Worm (Caenorhabditis elegans) whole organism, L4 larva: ENCODE results near the gene gen-1.

ENCODE experiments used
- F26F4.8 ChIP-seq: fragments of 200-800 bp; sonication (Bioruptor generic); conservative IDR thresholded peaks from 2 replicates; pipeline ENCODE4 v1.3.6; 2022; ENCODE audit warnings: missing genetic modification characterization, missing compliant biosample characterization
- F44E2.7 ChIP-seq: fragments of 200-800 bp; sonication (Bioruptor generic); IDR thresholded peaks from 2 replicates; pipeline ENCODE4 v2.1.2; 2022; ENCODE audit warnings: missing genetic modification characterization, missing compliant biosample characterization
- T20F7.1 ChIP-seq: fragments of 200-800 bp; sonication (Bioruptor generic); optimal IDR thresholded peaks from 2 replicates; lab custom pipeline; 2018; ENCODE audit warnings: mild to moderate bottlenecking, missing genetic modification characterization, missing compliant biosample characterization
- Y105C5A.15 ChIP-seq: fragments of 200-800 bp; sonication (Bioruptor generic); IDR thresholded peaks from 2 replicates; pipeline ENCODE4 v1.3.6; 2022; ENCODE audit warnings: missing genetic modification characterization, missing compliant biosample characterization
- Y48G9A.11 ChIP-seq: fragments of 200-800 bp; sonication (Bioruptor generic); IDR thresholded peaks from 2 replicates; pipeline ENCODE4 v1.3.6; 2022; ENCODE audit warnings: missing genetic modification reagents, missing genetic modification characterization, missing compliant biosample characterization
- ZK546.5 ChIP-seq, 2 experiments: sonication (generic microtip); optimal IDR thresholded peaks; 2 replicates each; lab custom pipeline; 2017; ENCODE audit warnings: missing biosample characterization in 2 of 2, missing genetic modification characterization in 2 of 2
- aly-2 ChIP-seq: sonication (generic microtip); optimal IDR thresholded peaks from 2 replicates; lab custom pipeline; 2018; ENCODE audit warnings: missing biosample characterization, missing genetic modification characterization
- ama-1 ChIP-seq: fragments of 150-350 bp; optimal IDR thresholded peaks from 2 replicates; lab custom pipeline; 2014; ENCODE audit warnings: inconsistent platforms, mixed read lengths
- ceh-32 ChIP-seq: sonication (generic microtip); optimal IDR thresholded peaks from 2 replicates; lab custom pipeline; 2016; ENCODE audit warnings: mild to moderate bottlenecking, missing genetic modification characterization, missing compliant biosample characterization; ENCODE audit not compliant: poor library complexity
- ceh-44 ChIP-seq: fragments of 200-800 bp; sonication (Bioruptor generic); IDR thresholded peaks from 2 replicates; pipeline ENCODE4 v1.3.6; 2022; ENCODE audit warnings: missing genetic modification reagents, missing genetic modification characterization, missing compliant biosample characterization
- ces-1 ChIP-seq: fragments of 150-350 bp; sonication (generic microtip); optimal IDR thresholded peaks from 4 replicates; lab custom pipeline; 2014; ENCODE audit warnings: missing biosample characterization, missing genetic modification reagents, missing genetic modification characterization
- dmd-9 ChIP-seq: fragments of 200-800 bp; sonication (Bioruptor generic); IDR thresholded peaks from 2 replicates; pipeline ENCODE4 v1.3.6; 2022; ENCODE audit warnings: missing genetic modification reagents, missing genetic modification characterization, missing compliant biosample characterization
- dpl-1 ChIP-seq: fragments of 150-350 bp; optimal IDR thresholded peaks from 2 replicates; lab custom pipeline; 2014; ENCODE audit warnings: missing biosample characterization, missing genetic modification reagents, missing genetic modification characterization
- egl-27 ChIP-seq: sonication (generic microtip); optimal IDR thresholded peaks from 3 replicates; lab custom pipeline; 2017; ENCODE audit warnings: missing biosample characterization, missing genetic modification reagents, missing genetic modification characterization
- egl-43 ChIP-seq: fragments of 200-800 bp; sonication (Bioruptor generic); IDR thresholded peaks from 2 replicates; pipeline ENCODE4 v1.3.6; 2022; ENCODE audit warnings: missing genetic modification reagents, missing genetic modification characterization, missing compliant biosample characterization
- fkh-10 ChIP-seq: fragments of 150-350 bp; optimal IDR thresholded peaks from 2 replicates; lab custom pipeline; 2014; ENCODE audit warnings: missing biosample characterization, missing genetic modification reagents, missing genetic modification characterization
- hlh-30 ChIP-seq: sonication (generic microtip); optimal IDR thresholded peaks from 2 replicates; lab custom pipeline; 2017; ENCODE audit warnings: antibody characterized with exemption, mild to moderate bottlenecking, missing genetic modification characterization, missing compliant biosample characterization; ENCODE audit not compliant: insufficient read depth
- jun-1 ChIP-seq: fragments of 150-350 bp; optimal IDR thresholded peaks from 2 replicates; lab custom pipeline; 2014; ENCODE audit warnings: missing biosample characterization, missing genetic modification reagents, missing genetic modification characterization
- lim-7 ChIP-seq: fragments of 200-800 bp; sonication (Bioruptor generic); IDR thresholded peaks from 2 replicates; pipeline ENCODE4 v1.3.6; 2022; ENCODE audit warnings: missing genetic modification characterization, missing compliant biosample characterization
- lin-1 ChIP-seq: fragments of 200-800 bp; sonication (Bioruptor generic); IDR thresholded peaks from 2 replicates; pipeline ENCODE4 v1.3.6; 2022; ENCODE audit warnings: missing genetic modification reagents, missing genetic modification characterization, missing compliant biosample characterization
- lin-15B ChIP-seq: fragments of 150-350 bp; sonication (generic microtip); optimal IDR thresholded peaks from 3 replicates; lab custom pipeline; 2014; ENCODE audit warnings: missing biosample characterization, missing genetic modification characterization
- lin-38 ChIP-seq: fragments of 200-800 bp; sonication (Bioruptor generic); IDR thresholded peaks from 2 replicates; pipeline ENCODE4 v1.3.6; 2022; ENCODE audit warnings: missing genetic modification reagents, missing genetic modification characterization, missing compliant biosample characterization
- lin-39 ChIP-seq: fragments of 150-350 bp; optimal IDR thresholded peaks from 2 replicates; lab custom pipeline; 2014; ENCODE audit warnings: missing biosample characterization, missing genetic modification reagents, missing genetic modification characterization
- lir-3 ChIP-seq: sonication (generic microtip); optimal IDR thresholded peaks from 2 replicates; lab custom pipeline; 2016; ENCODE audit warnings: mild to moderate bottlenecking, missing genetic modification characterization, missing compliant biosample characterization
- madf-9 ChIP-seq: fragments of 200-800 bp; sonication (Bioruptor generic); conservative IDR thresholded peaks from 2 replicates; pipeline ENCODE4 v1.3.6; 2022; ENCODE audit warnings: missing genetic modification reagents, missing genetic modification characterization, missing compliant biosample characterization
- mdl-1 ChIP-seq, 2 experiments: fragments of 150-350 bp in 1 of 2; sonication (generic microtip) in 1 of 2; optimal IDR thresholded peaks; 2 replicates each; lab custom pipeline; 2014 to 2017; ENCODE audit warnings: missing biosample characterization in 2 of 2, missing genetic modification characterization in 2 of 2
- mep-1 ChIP-seq: fragments of 150-350 bp; sonication (generic microtip); optimal IDR thresholded peaks from 3 replicates; lab custom pipeline; 2014; ENCODE audit warnings: missing biosample characterization, missing genetic modification characterization
- mxl-3 ChIP-seq: fragments of 200-800 bp; sonication (Bioruptor generic); optimal IDR thresholded peaks from 2 replicates; lab custom pipeline; 2018; ENCODE audit warnings: mild to moderate bottlenecking, missing genetic modification characterization, missing compliant biosample characterization
- nhr-10 ChIP-seq: fragments of 150-350 bp; optimal IDR thresholded peaks from 2 replicates; lab custom pipeline; 2014; ENCODE audit warnings: missing biosample characterization, missing genetic modification characterization
- nhr-11 ChIP-seq: fragments of 150-350 bp; optimal IDR thresholded peaks from 2 replicates; lab custom pipeline; 2014; ENCODE audit warnings: missing biosample characterization, missing genetic modification characterization
- nhr-111 ChIP-seq: fragments of 200-800 bp; sonication (Bioruptor generic); optimal IDR thresholded peaks from 2 replicates; lab custom pipeline; 2018; ENCODE audit warnings: mild to moderate bottlenecking, missing genetic modification characterization, missing compliant biosample characterization
- nhr-237 ChIP-seq: sonication (generic microtip); optimal IDR thresholded peaks from 2 replicates; lab custom pipeline; 2017; ENCODE audit warnings: missing biosample characterization, missing genetic modification characterization
- nhr-25 ChIP-seq: sonication (generic microtip); optimal IDR thresholded peaks from 2 replicates; lab custom pipeline; 2017; ENCODE audit warnings: missing genetic modification characterization, mild to moderate bottlenecking, missing compliant biosample characterization, antibody characterized with exemption, moderate library complexity, borderline replicate concordance; ENCODE audit not compliant: insufficient read depth
- nhr-28 ChIP-seq: fragments of 150-350 bp; optimal IDR thresholded peaks from 2 replicates; lab custom pipeline; 2014; ENCODE audit warnings: missing biosample characterization, missing genetic modification characterization
- nhr-48 ChIP-seq: sonication (generic microtip); optimal IDR thresholded peaks from 2 replicates; lab custom pipeline; 2016; ENCODE audit warnings: mild to moderate bottlenecking, missing genetic modification characterization, missing compliant biosample characterization
- nhr-76 ChIP-seq: fragments of 150-350 bp; optimal IDR thresholded peaks from 2 replicates; lab custom pipeline; 2014; ENCODE audit warnings: missing biosample characterization, missing genetic modification characterization
- nhr-77 ChIP-seq: fragments of 150-350 bp; optimal IDR thresholded peaks from 2 replicates; lab custom pipeline; 2014; ENCODE audit warnings: missing biosample characterization, missing genetic modification characterization
- rbr-2 ChIP-seq: sonication (generic microtip); optimal IDR thresholded peaks from 2 replicates; lab custom pipeline; 2016; ENCODE audit warnings: missing genotype, missing genetic modification characterization, missing compliant biosample characterization
- skn-1 ChIP-seq: fragments of 150-350 bp; optimal IDR thresholded peaks from 2 replicates; lab custom pipeline; 2014; ENCODE audit warnings: missing biosample characterization, missing genetic modification characterization
- snpc-1.2 ChIP-seq: fragments of 200-800 bp; sonication (Bioruptor generic); IDR thresholded peaks from 2 replicates; pipeline ENCODE4 v1.3.6; 2022; ENCODE audit warnings: missing genetic modification reagents, missing genetic modification characterization, missing compliant biosample characterization
- spr-1 ChIP-seq: sonication (generic microtip); optimal IDR thresholded peaks from 2 replicates; lab custom pipeline; 2016; ENCODE audit warnings: mild to moderate bottlenecking, missing genetic modification characterization, missing compliant biosample characterization
- unc-62 ChIP-seq, 3 experiments: fragments of 150-350 bp in 1 of 3; sonication (generic microtip); optimal IDR thresholded peaks in 2 of 3; peaks in 1 of 3; 1 replicate in 1 of 3; 2 replicates in 2 of 3; lab custom pipeline; 2014 to 2017; ENCODE audit warnings: missing biosample characterization in 3 of 3, missing genetic modification characterization in 3 of 3, missing genetic modification reagents in 3 of 3, missing genotype in 1 of 3
- vab-7 ChIP-seq: fragments of 200-800 bp; sonication (Bioruptor generic); IDR thresholded peaks from 2 replicates; pipeline ENCODE4 v1.3.6; 2022; ENCODE audit warnings: missing genetic modification reagents, missing genetic modification characterization, missing compliant biosample characterization
- zfp-2 ChIP-seq: sonication (generic microtip); optimal IDR thresholded peaks from 2 replicates; lab custom pipeline; 2016; ENCODE audit warnings: mild to moderate bottlenecking, missing genetic modification characterization, missing compliant biosample characterization
- zfp-3 ChIP-seq: fragments of 200-800 bp; sonication (Bioruptor generic); conservative IDR thresholded peaks from 2 replicates; pipeline ENCODE4 v1.3.6; 2022; ENCODE audit warnings: missing genetic modification reagents, missing genetic modification characterization, missing compliant biosample characterization

Gene gen-1

DNA sequence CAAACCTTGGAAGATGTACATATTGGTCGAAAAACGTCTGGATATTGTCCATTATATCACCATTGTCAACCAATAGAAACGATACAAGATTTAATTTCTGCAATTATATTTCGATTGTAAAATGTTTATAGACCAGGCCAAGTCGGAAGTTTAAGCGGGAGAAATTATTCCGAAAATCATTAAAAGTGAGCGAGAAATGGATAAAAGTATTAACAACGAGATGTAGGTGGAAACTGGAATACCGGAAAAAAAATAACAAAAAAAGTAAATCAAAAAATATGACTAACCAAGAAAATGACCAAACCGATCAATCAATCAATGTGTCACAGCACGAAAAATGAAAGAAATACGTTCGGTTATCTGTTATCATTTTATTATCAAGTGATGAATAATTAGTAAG lies 39.2 kb upstream of the gen-1 start, which contains the start of gene F47D12.6:
Gene F47D12.6 (minus strand): TSS at position 101 of the 400 bp plus-strand sequence.
- TF ChIP-seq nhr-77 (no peak), ama-1 (lab: Kevin White, UChicago) (no peak), ceh-32 (no peak), jun-1 (tag; lab: Kevin White, UChicago) (no peak), snpc-1.2 (GFP tag; lab: Robert Waterston, UW) (no peak), lin-38 (no peak), nhr-237 (tag; lab: Kevin White, UChicago) (no peak), Y105C5A.15 (GFP tag; lab: Robert Waterston, UW) (no peak), egl-43 (GFP tag; lab: Robert Waterston, UW) (no peak), lin-39 (no peak), T20F7.1 (GFP tag; lab: Kevin White, UChicago) (no peak), nhr-25 (tag; lab: Kevin White, UChicago) (no peak), mxl-3 (GFP tag; lab: Kevin White, UChicago) (no peak), zfp-3 (no peak), fkh-10 (GFP tag; lab: Kevin White, UChicago) (no peak), ces-1 (no peak), lin-15B (tag; lab: Kevin White, UChicago) (no peak), mep-1 (tag; lab: Kevin White, UChicago) (no peak)

DNA sequence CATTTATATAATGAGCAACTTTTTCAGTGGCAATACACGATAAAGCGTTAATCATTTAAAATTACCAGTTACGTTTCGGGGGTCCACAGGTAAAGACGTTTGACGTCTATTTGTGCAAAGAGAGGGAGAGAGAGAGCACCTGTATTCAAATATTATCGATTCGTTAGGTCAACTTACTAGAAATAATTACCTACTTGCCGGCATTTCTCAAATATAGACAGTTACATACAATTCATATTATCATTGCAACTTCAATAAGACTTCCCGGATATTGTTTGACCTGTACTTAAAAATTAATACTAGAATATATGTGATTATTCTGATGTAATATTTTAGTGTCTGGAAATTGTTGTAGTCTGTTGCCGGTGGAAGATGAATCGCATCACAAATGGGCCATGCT lies 37.9 kb upstream of the gen-1 start, which contains the start of gene gadr-3:
Gene gadr-3 (minus strand): TSS at position 101 of the 400 bp plus-strand sequence.
- TF ChIP-seq mxl-3 (GFP tag; lab: Kevin White, UChicago) (no peak), unc-62 (GFP tag; optimal IDR thresholded peaks at IDR 0.05 in 1 of 2; lab: Kevin White, UChicago) (peak in 1 of 2 experiments; percentile 46), unc-62 (tag; optimal IDR thresholded peaks at IDR 0.05; lab: Kevin White, UChicago) (no peak)

- TF ChIP-seq zfp-2 (tag; lab: Kevin White, UChicago), result no peak
- TF ChIP-seq Y48G9A.11 (GFP tag; lab: Robert Waterston, UW), result peak; percentile 45; the same call in 1 of the 2 replicates
- TF ChIP-seq lin-38, result peak; percentile 46; the same call in 1 of the 2 replicates
Measured at ce11 chrIII:6283024-6283423, 35.1 kb upstream of the gen-1 start.

DNA sequence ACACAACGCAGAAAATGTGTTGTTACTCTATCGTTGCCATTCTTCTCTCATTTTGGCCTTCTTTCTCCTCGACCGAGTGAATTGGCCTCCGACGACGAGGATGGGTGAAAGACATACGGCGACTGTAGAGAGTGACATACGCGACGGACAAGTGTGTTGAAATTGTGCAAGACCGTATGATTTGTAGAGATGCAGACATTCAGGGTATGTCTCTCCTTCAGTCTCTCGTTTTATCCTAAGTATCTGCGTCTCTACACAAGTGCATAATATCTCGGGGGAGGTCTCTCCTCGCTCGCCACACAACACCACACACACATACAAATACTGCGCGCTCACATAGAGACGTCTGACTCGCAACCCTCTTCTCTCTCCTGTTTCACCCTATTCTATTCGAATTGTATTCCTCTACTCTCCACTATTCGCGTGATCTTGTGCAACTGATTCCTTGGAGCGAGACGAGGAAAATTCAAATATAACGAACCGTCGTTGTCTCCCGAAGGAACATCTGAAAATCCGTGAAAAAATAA lies 32.2 kb upstream of the gen-1 start, which contains the start of gene hmg-1.2:
Gene hmg-1.2 (plus strand): TSS at position 311 of the 527 bp plus-strand sequence.
- no peak for TF ChIP-seq nhr-111 (GFP tag; lab: Kevin White, UChicago)
- TF ChIP-seq skn-1 (tag; lab: Kevin White, UChicago), result no peak
- peak; percentile 84 for TF ChIP-seq mep-1 (tag; lab: Kevin White, UChicago)
- peak; percentile 59 for TF ChIP-seq T20F7.1 (GFP tag; lab: Kevin White, UChicago)
- TF ChIP-seq dpl-1 (GFP tag; lab: Kevin White, UChicago), result peak; percentile 62
- TF ChIP-seq F26F4.8, result no peak
- peak; percentile 75 for TF ChIP-seq nhr-10 (tag; lab: Kevin White, UChicago)
- TF ChIP-seq ceh-44 (GFP tag; lab: Robert Waterston, UW), result no peak
- peak; percentile 93 for TF ChIP-seq hlh-30 (tag; lab: Kevin White, UChicago)
- TF ChIP-seq zfp-3, result peak; percentile 70; the same call in 1 of the 2 replicates
- TF ChIP-seq lim-7 (GFP tag; lab: Robert Waterston, UW), result no peak
- no peak for TF ChIP-seq lir-3 (tag; lab: Kevin White, UChicago)
- TF ChIP-seq egl-27 (tag; lab: Kevin White, UChicago), result no peak
- no peak for TF ChIP-seq dmd-9 (GFP tag; lab: Robert Waterston, UW)
- no peak for TF ChIP-seq aly-2
- peak; percentile 68 for TF ChIP-seq nhr-48
- 0 out of 2 replicates have a peak, but pooled peaks have one; percentile 40 for TF ChIP-seq madf-9
- TF ChIP-seq lin-1 (GFP tag; lab: Robert Waterston, UW), result peak; percentile 33; the same call in 1 of the 2 replicates
- peak; percentile 88 for TF ChIP-seq nhr-28 (tag; lab: Kevin White, UChicago)
- peak; percentile 70 for TF ChIP-seq spr-1 (tag; lab: Kevin White, UChicago)
- TF ChIP-seq rbr-2, result peak; percentile 92
- peak in 1 of 2 experiments; percentile 99 for TF ChIP-seq unc-62 (GFP tag; optimal IDR thresholded peaks at IDR 0.05 in 1 of 2; lab: Kevin White, UChicago)
- no peak for TF ChIP-seq unc-62 (tag; optimal IDR thresholded peaks at IDR 0.05; lab: Kevin White, UChicago)
- no peak for TF ChIP-seq vab-7
- peak; percentile 77 for TF ChIP-seq nhr-11 (tag; lab: Kevin White, UChicago)
- no peak for TF ChIP-seq nhr-76 (tag; lab: Kevin White, UChicago)
- TF ChIP-seq ZK546.5 (tag; optimal IDR thresholded peaks at IDR 0.05; lab: Kevin White, UChicago), result no peak
- TF ChIP-seq mdl-1 (tag; optimal IDR thresholded peaks at IDR 0.05; lab: Kevin White, UChicago), result peak; percentile 83 to 87
- TF ChIP-seq F44E2.7 (GFP tag; lab: Robert Waterston, UW), result no peak
